Worm (Caenorhabditis elegans): ENCODE measurements around the gene R151.1.

The R151.1 gene

DNA sequence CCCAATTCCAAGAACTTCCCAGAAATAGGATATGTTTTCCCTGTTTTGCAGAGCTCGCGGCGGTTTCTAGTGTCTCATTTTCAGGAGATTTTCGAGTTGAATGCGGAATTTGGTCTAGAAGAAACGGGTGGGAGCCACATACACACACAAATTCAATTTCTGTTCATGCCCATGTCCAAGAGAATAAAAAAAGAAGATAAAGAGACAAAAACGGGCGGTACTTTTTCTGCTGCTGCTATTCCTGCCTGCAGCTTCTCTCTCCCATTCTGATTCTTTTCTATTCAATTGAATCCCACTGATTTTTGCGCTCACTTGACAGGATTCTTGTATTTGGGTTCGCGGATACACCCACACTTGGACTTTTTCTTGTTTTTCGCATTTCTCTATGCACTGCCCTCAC is 46.3 kb downstream of the R151.1 start:
- TF ChIP-seq mes-2 (tag; optimal IDR thresholded peaks at IDR 0.05; ENCODE audit: poor library complexity, severe bottlenecking) (no peak), ces-1 (GFP tag; optimal IDR thresholded peaks at IDR 0.05) (peak; percentile 31), rbr-2 (tag; optimal IDR thresholded peaks at IDR 0.05) (no peak)

DNA sequence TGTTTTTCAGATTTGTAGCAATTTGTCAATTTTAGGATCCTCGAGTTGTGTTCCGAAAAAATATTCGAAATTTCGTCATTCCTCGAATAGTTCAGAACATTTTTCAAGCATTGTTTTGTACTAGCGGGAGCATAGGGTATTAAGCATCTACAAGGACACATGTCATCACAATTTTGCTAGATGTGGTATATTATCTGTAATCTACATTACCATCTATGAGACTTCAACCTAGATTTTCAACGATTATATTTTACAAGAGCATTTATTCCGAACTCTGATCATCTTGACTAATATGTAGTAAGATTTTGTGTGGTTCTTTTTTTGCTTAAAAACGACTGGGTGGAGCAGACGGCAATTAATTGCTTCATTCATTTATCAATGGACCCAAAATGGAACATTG is 46.7 kb downstream of the R151.1 start:
- no peak for TF ChIP-seq spr-1 (tag; optimal IDR thresholded peaks at IDR 0.05)
- peak in 1 of 2 experiments; percentile 92 for TF ChIP-seq unc-62 (GFP tag; optimal IDR thresholded peaks at IDR 0.05 in 1 of 2)
- no peak for TF ChIP-seq unc-62 (tag; optimal IDR thresholded peaks at IDR 0.05)
